Worm (Caenorhabditis elegans) whole organism, late embryonic: ENCODE results near the gene C35D10.8.

Experiments
- C38D4.7 ChIP-seq: fragments of 200-800 bp; sonication (Bioruptor generic); optimal IDR thresholded peaks from 2 replicates; lab custom pipeline; 2018; ENCODE audit warnings: mild to moderate bottlenecking, missing genetic modification characterization, moderate library complexity, missing compliant biosample characterization
- F13H6.1 ChIP-seq: sonication (generic microtip); optimal IDR thresholded peaks from 2 replicates; lab custom pipeline; 2016; ENCODE audit warnings: missing genetic modification characterization, missing compliant biosample characterization
- ceh-14 ChIP-seq: sonication (generic microtip); optimal IDR thresholded peaks from 2 replicates; lab custom pipeline; 2016; ENCODE audit warnings: missing genotype, missing genetic modification characterization, missing compliant biosample characterization
- ceh-18 ChIP-seq: sonication (generic microtip); optimal IDR thresholded peaks from 2 replicates; lab custom pipeline; 2016; ENCODE audit warnings: missing genetic modification characterization, missing compliant biosample characterization
- ceh-2 ChIP-seq: sonication (generic microtip); optimal IDR thresholded peaks from 2 replicates; lab custom pipeline; 2016; ENCODE audit warnings: missing genotype, missing genetic modification characterization, missing compliant biosample characterization
- ceh-24 ChIP-seq: sonication (generic microtip); optimal IDR thresholded peaks from 2 replicates; lab custom pipeline; 2016; ENCODE audit warnings: mild to moderate bottlenecking, missing genetic modification characterization, missing compliant biosample characterization
- ceh-30 ChIP-seq: fragments of 150-350 bp; optimal IDR thresholded peaks from 2 replicates; lab custom pipeline; 2014; ENCODE audit warnings: missing biosample characterization, missing genetic modification characterization
- ceh-31 ChIP-seq: sonication (generic microtip); optimal IDR thresholded peaks from 2 replicates; lab custom pipeline; 2016; ENCODE audit warnings: missing genetic modification characterization, missing compliant biosample characterization
- ceh-45 ChIP-seq: fragments of 200-800 bp; sonication (Bioruptor generic); IDR thresholded peaks from 2 replicates; pipeline ENCODE4 v1.3.6; 2022; ENCODE audit warnings: missing genetic modification reagents, missing genetic modification characterization, missing compliant biosample characterization
- ceh-48 ChIP-seq: sonication (generic microtip); optimal IDR thresholded peaks from 2 replicates; lab custom pipeline; 2016; ENCODE audit warnings: missing genetic modification characterization, inconsistent platforms, missing compliant biosample characterization
- ceh-6 ChIP-seq: fragments of 200-800 bp; sonication (Bioruptor generic); optimal IDR thresholded peaks from 2 replicates; lab custom pipeline; 2018; ENCODE audit warnings: mild to moderate bottlenecking, missing genetic modification characterization, missing compliant biosample characterization
- che-1 ChIP-seq: sonication (generic microtip); optimal IDR thresholded peaks from 2 replicates; lab custom pipeline; 2016; ENCODE audit warnings: mild to moderate bottlenecking, missing genetic modification characterization, missing compliant biosample characterization
- elt-2 ChIP-seq: sonication (generic microtip); optimal IDR thresholded peaks from 2 replicates; lab custom pipeline; 2016; ENCODE audit warnings: missing genetic modification reagents, missing genetic modification characterization, missing compliant biosample characterization
- elt-4 ChIP-seq: sonication (generic microtip); optimal IDR thresholded peaks from 2 replicates; lab custom pipeline; 2016; ENCODE audit warnings: missing genetic modification characterization, missing compliant biosample characterization
- ets-4 ChIP-seq: sonication (generic microtip); optimal IDR thresholded peaks from 2 replicates; lab custom pipeline; 2016; ENCODE audit warnings: missing genetic modification characterization, missing compliant biosample characterization
- eyg-1 ChIP-seq: sonication (generic microtip); optimal IDR thresholded peaks from 2 replicates; lab custom pipeline; 2016; ENCODE audit warnings: missing genotype, missing genetic modification characterization, missing compliant biosample characterization
- fax-1 ChIP-seq: sonication (generic microtip); optimal IDR thresholded peaks from 2 replicates; lab custom pipeline; 2016; ENCODE audit warnings: missing genotype, missing genetic modification characterization, missing compliant biosample characterization
- fkh-10 ChIP-seq: fragments of 150-350 bp; optimal IDR thresholded peaks from 2 replicates; lab custom pipeline; 2014; ENCODE audit warnings: missing biosample characterization, missing genetic modification reagents, missing genetic modification characterization
- fkh-6 ChIP-seq: sonication (generic microtip); optimal IDR thresholded peaks from 2 replicates; lab custom pipeline; 2016; ENCODE audit warnings: missing genetic modification characterization, missing compliant biosample characterization
- hlh-13 ChIP-seq: fragments of 200-800 bp; sonication (Bioruptor generic); optimal IDR thresholded peaks from 2 replicates; lab custom pipeline; 2018; ENCODE audit warnings: mild to moderate bottlenecking, missing genetic modification characterization, missing compliant biosample characterization
- hlh-15 ChIP-seq: sonication (generic microtip); optimal IDR thresholded peaks from 2 replicates; lab custom pipeline; 2016; ENCODE audit warnings: missing genetic modification characterization, missing compliant biosample characterization
- hlh-30 ChIP-seq: sonication (generic microtip); optimal IDR thresholded peaks from 2 replicates; lab custom pipeline; 2017; ENCODE audit warnings: antibody characterized with exemption, missing genetic modification characterization, missing compliant biosample characterization; ENCODE audit not compliant: insufficient read depth
- hlh-6 ChIP-seq: sonication (generic microtip); optimal IDR thresholded peaks from 2 replicates; lab custom pipeline; 2016; ENCODE audit warnings: missing genotype, missing genetic modification characterization, missing compliant biosample characterization
- hlh-8 ChIP-seq: sonication (generic microtip); optimal IDR thresholded peaks from 2 replicates; lab custom pipeline; 2016; ENCODE audit warnings: missing genotype, missing genetic modification characterization, missing compliant biosample characterization
- lin-11 ChIP-seq: fragments of 200-800 bp; sonication (Bioruptor generic); optimal IDR thresholded peaks from 2 replicates; lab custom pipeline; 2018; ENCODE audit warnings: mild to moderate bottlenecking, missing genetic modification characterization, missing compliant biosample characterization
- mec-3 ChIP-seq: sonication (generic microtip); optimal IDR thresholded peaks from 2 replicates; lab custom pipeline; 2016; ENCODE audit warnings: borderline replicate concordance, missing genetic modification characterization, missing compliant biosample characterization
- nfya-1 ChIP-seq: sonication (generic microtip); optimal IDR thresholded peaks from 2 replicates; lab custom pipeline; 2017; ENCODE audit warnings: missing genetic modification characterization, mild to moderate bottlenecking, missing compliant biosample characterization, antibody characterized with exemption, moderate library complexity
- pag-3 ChIP-seq: sonication (generic microtip); optimal IDR thresholded peaks from 2 replicates; lab custom pipeline; 2016; ENCODE audit warnings: missing compliant biosample characterization, missing genetic modification characterization, borderline replicate concordance
- pat-9 ChIP-seq: fragments of 200-800 bp; sonication (Bioruptor generic); optimal IDR thresholded peaks from 2 replicates; lab custom pipeline; 2018; ENCODE audit warnings: mild to moderate bottlenecking, missing genetic modification characterization, moderate library complexity, missing compliant biosample characterization
- pha-4 ChIP-seq: fragments of 150-350 bp; optimal IDR thresholded peaks from 2 replicates; lab custom pipeline; 2018; ENCODE audit warnings: missing biosample characterization, missing genetic modification reagents, missing genetic modification characterization
- pqm-1 ChIP-seq: sonication (generic microtip); optimal IDR thresholded peaks from 2 replicates; lab custom pipeline; 2016; ENCODE audit warnings: missing genetic modification characterization, missing compliant biosample characterization
- pros-1 ChIP-seq: fragments of 150-350 bp; optimal IDR thresholded peaks from 2 replicates; lab custom pipeline; 2014; ENCODE audit warnings: missing biosample characterization, missing genetic modification reagents, missing genetic modification characterization
- ref-2 ChIP-seq: sonication (generic microtip); optimal IDR thresholded peaks from 2 replicates; lab custom pipeline; 2016; ENCODE audit warnings: missing genetic modification characterization, missing compliant biosample characterization
- rnt-1 ChIP-seq: sonication (generic microtip); optimal IDR thresholded peaks from 2 replicates; lab custom pipeline; 2016; ENCODE audit warnings: missing genetic modification characterization, missing compliant biosample characterization
- syd-9 ChIP-seq: sonication (generic microtip); optimal IDR thresholded peaks from 2 replicates; lab custom pipeline; 2016; ENCODE audit warnings: mild to moderate bottlenecking, missing genetic modification characterization, moderate library complexity, missing compliant biosample characterization
- ttx-3 ChIP-seq: sonication (generic microtip); optimal IDR thresholded peaks from 2 replicates; lab custom pipeline; 2016; ENCODE audit warnings: missing genetic modification reagents, missing genetic modification characterization, missing compliant biosample characterization
- unc-3 ChIP-seq, 2 experiments: fragments of 200-800 bp in 1 of 2; sonication (Bioruptor generic) in 1 of 2; sonication (generic microtip) in 1 of 2; conservative IDR thresholded peaks in 1 of 2; optimal IDR thresholded peaks in 1 of 2; 2 replicates each; pipeline versions ENCODE4 v1.3.6 to Lab custom; 2016 to 2022; ENCODE audit warnings: missing compliant biosample characterization in 2 of 2, missing genetic modification characterization in 2 of 2, missing genetic modification reagents in 1 of 2
- unc-42 ChIP-seq: sonication (generic microtip); optimal IDR thresholded peaks from 2 replicates; lab custom pipeline; 2016; ENCODE audit warnings: missing genotype, missing genetic modification characterization, missing compliant biosample characterization
- ztf-16 ChIP-seq: sonication (generic microtip); optimal IDR thresholded peaks from 2 replicates; lab custom pipeline; 2017; ENCODE audit warnings: missing genetic modification characterization, missing compliant biosample characterization

C35D10.8 gene

ce11 chrIII:4878281-4878680 is 23.3 kb downstream of the C35D10.8 start, which contains the start of the genes tost-1 and arx-6:
TSS of gene tost-1 (minus strand) at chrIII:4878311.
TSS of gene arx-6 (plus strand) at chrIII:4878658.
- TF ChIP-seq lin-11, result no peak
- peak; percentile 21 for TF ChIP-seq elt-2 (tag; lab: Kevin White, UChicago)
- TF ChIP-seq unc-42 (tag; lab: Kevin White, UChicago), result peak; percentile 22

ce11 chrIII:4879445-4879844 is 24.4 kb downstream of the C35D10.8 start, which contains the start of gene C35D10.1:
TSS of gene C35D10.1 (plus strand) at chrIII:4879745.
- TF ChIP-seq hlh-15 (tag; lab: Kevin White, UChicago), result no peak
- TF ChIP-seq unc-3 (GFP tag; conservative IDR thresholded peaks at IDR 0.05; lab: Robert Waterston, UW), result no peak
- no peak for TF ChIP-seq unc-3 (tag; optimal IDR thresholded peaks at IDR 0.05; lab: Kevin White, UChicago)
- TF ChIP-seq ceh-14 (tag; lab: Kevin White, UChicago), result no peak
- TF ChIP-seq elt-2 (tag; lab: Kevin White, UChicago), result no peak
- no peak for TF ChIP-seq ceh-31 (tag; lab: Kevin White, UChicago)
- TF ChIP-seq C38D4.7 (GFP tag; lab: Kevin White, UChicago), result no peak
- TF ChIP-seq hlh-8 (tag; lab: Kevin White, UChicago), result no peak
- no peak for TF ChIP-seq elt-4
- TF ChIP-seq hlh-30 (tag; lab: Kevin White, UChicago), result no peak
- no peak for TF ChIP-seq eyg-1 (tag; lab: Kevin White, UChicago)
- TF ChIP-seq nfya-1 (tag; lab: Kevin White, UChicago), result no peak
- no peak for TF ChIP-seq fkh-10 (GFP tag; lab: Kevin White, UChicago)
- no peak for TF ChIP-seq mec-3

- TF ChIP-seq ceh-30 (tag; lab: Kevin White, UChicago) (no peak), ceh-31 (tag; lab: Kevin White, UChicago) (no peak), hlh-13 (GFP tag; lab: Kevin White, UChicago) (no peak), che-1 (no peak), elt-2 (tag; lab: Kevin White, UChicago) (no peak), rnt-1 (tag; lab: Kevin White, UChicago) (no peak), ztf-16 (tag; lab: Kevin White, UChicago) (no peak), unc-42 (tag; lab: Kevin White, UChicago) (no peak), ceh-48 (tag; lab: Kevin White, UChicago) (no peak), ceh-2 (tag; lab: Kevin White, UChicago) (no peak), syd-9 (tag; lab: Kevin White, UChicago) (no peak), ets-4 (tag; lab: Kevin White, UChicago) (no peak), C38D4.7 (GFP tag; lab: Kevin White, UChicago) (no peak), fkh-6 (tag; lab: Kevin White, UChicago) (no peak), elt-4 (no peak), ceh-18 (tag; lab: Kevin White, UChicago) (no peak), pag-3 (no peak), pha-4 (no peak), hlh-15 (tag; lab: Kevin White, UChicago) (no peak)
Observed at ce11 chrIII:4881955-4882354, 26.9 kb downstream of the C35D10.8 start.

- TF ChIP-seq ceh-6 (no peak), hlh-8 (tag; lab: Kevin White, UChicago) (no peak), pros-1 (tag; lab: Kevin White, UChicago) (no peak), hlh-15 (tag; lab: Kevin White, UChicago) (no peak), fax-1 (no peak), ztf-16 (tag; lab: Kevin White, UChicago) (no peak), ttx-3 (tag; lab: Kevin White, UChicago) (no peak), F13H6.1 (tag; lab: Kevin White, UChicago) (no peak)
Observed at ce11 chrIII:4883429-4883828, 28.4 kb downstream of the C35D10.8 start, which contains the start of gene clec-5. TSS of gene clec-5 (minus strand) at chrIII:4883606.

- no peak for TF ChIP-seq hlh-30 (tag; lab: Kevin White, UChicago)
- TF ChIP-seq ref-2 (tag; lab: Kevin White, UChicago), result no peak
- TF ChIP-seq pat-9, result no peak
- TF ChIP-seq eyg-1 (tag; lab: Kevin White, UChicago), result no peak
- TF ChIP-seq pqm-1, result no peak
- no peak for TF ChIP-seq syd-9 (tag; lab: Kevin White, UChicago)
- no peak for TF ChIP-seq ceh-31 (tag; lab: Kevin White, UChicago)
- no peak for TF ChIP-seq unc-42 (tag; lab: Kevin White, UChicago)
- TF ChIP-seq mec-3, result no peak
- TF ChIP-seq nfya-1 (tag; lab: Kevin White, UChicago), result no peak
- TF ChIP-seq hlh-6, result no peak
- no peak for TF ChIP-seq ceh-45 (GFP tag; lab: Robert Waterston, UW)
- TF ChIP-seq ceh-24 (tag; lab: Kevin White, UChicago), result no peak
Observed at ce11 chrIII:4887291-4887690, 32.3 kb downstream of the C35D10.8 start, which contains the start of gene clec-6. TSS of gene clec-6 (minus strand) at chrIII:4887444.
